Worm (Caenorhabditis elegans) whole organism, early embryonic: ENCODE results near the gene C16A3.2.

Experiments
- B0310.2 ChIP-seq: sonication (generic microtip); optimal IDR thresholded peaks from 2 replicates; lab custom pipeline; 2016; ENCODE audit warnings: mild to moderate bottlenecking, missing genetic modification characterization, missing compliant biosample characterization
- F13C5.2 ChIP-seq: sonication (generic microtip); optimal IDR thresholded peaks from 2 replicates; lab custom pipeline; 2017; ENCODE audit warnings: mild to moderate bottlenecking, missing genetic modification characterization, inconsistent platforms, missing compliant biosample characterization
- aly-1 ChIP-seq: sonication (generic microtip); optimal IDR thresholded peaks from 2 replicates; lab custom pipeline; 2016; ENCODE audit warnings: missing genetic modification characterization, missing compliant biosample characterization
- ama-1 ChIP-seq: fragments of 150-350 bp; optimal IDR thresholded peaks from 2 replicates; lab custom pipeline; 2014
- ceh-13 ChIP-seq: fragments of 200-800 bp; sonication (Bioruptor generic); optimal IDR thresholded peaks from 2 replicates; lab custom pipeline; 2018; ENCODE audit warnings: mild to moderate bottlenecking, missing genetic modification characterization, missing compliant biosample characterization
- ceh-36 ChIP-seq: sonication (generic microtip); optimal IDR thresholded peaks from 2 replicates; lab custom pipeline; 2016; ENCODE audit warnings: missing genetic modification characterization, inconsistent platforms, missing compliant biosample characterization
- ets-7 ChIP-seq: sonication (generic microtip); optimal IDR thresholded peaks from 2 replicates; lab custom pipeline; 2016; ENCODE audit warnings: missing genotype, missing genetic modification characterization, missing compliant biosample characterization
- flt-1 ChIP-seq: fragments of 200-800 bp; sonication (Bioruptor generic); IDR thresholded peaks from 2 replicates; pipeline ENCODE4 v1.3.6; 2022; ENCODE audit warnings: missing genetic modification characterization, missing compliant biosample characterization
- hmbx-1 ChIP-seq: sonication (generic microtip); optimal IDR thresholded peaks from 2 replicates; lab custom pipeline; 2016; ENCODE audit warnings: mild to moderate bottlenecking, missing genetic modification characterization, missing compliant biosample characterization
- hmg-4 ChIP-seq: fragments of 200-800 bp; sonication (Bioruptor generic); optimal IDR thresholded peaks from 2 replicates; lab custom pipeline; 2018; ENCODE audit warnings: mild to moderate bottlenecking, missing genetic modification characterization, missing compliant biosample characterization
- hnd-1 ChIP-seq: sonication (generic microtip); optimal IDR thresholded peaks from 2 replicates; lab custom pipeline; 2016; ENCODE audit warnings: missing genetic modification characterization, missing compliant biosample characterization
- pes-1 ChIP-seq: fragments of 200-800 bp; sonication (Bioruptor generic); IDR thresholded peaks from 2 replicates; pipeline ENCODE4 v1.3.6; 2022; ENCODE audit warnings: missing genetic modification reagents, missing genetic modification characterization, missing compliant biosample characterization
- scrt-1 ChIP-seq: fragments of 200-800 bp; sonication (Bioruptor generic); IDR thresholded peaks from 2 replicates; pipeline ENCODE4 v1.3.6; 2022; ENCODE audit warnings: missing genetic modification characterization, missing compliant biosample characterization
- sea-1 ChIP-seq: fragments of 200-800 bp; sonication (Bioruptor generic); conservative IDR thresholded peaks from 2 replicates; pipeline ENCODE4 v1.3.6; 2022; ENCODE audit warnings: missing genetic modification characterization, missing compliant biosample characterization
- tbx-11 ChIP-seq: fragments of 200-800 bp; sonication (Bioruptor generic); IDR thresholded peaks from 2 replicates; pipeline ENCODE4 v1.3.6; 2022; ENCODE audit warnings: missing genetic modification characterization, missing compliant biosample characterization
- tbx-37 ChIP-seq: fragments of 200-800 bp; sonication (Bioruptor generic); conservative IDR thresholded peaks from 2 replicates; pipeline ENCODE4 v1.3.6; 2022; ENCODE audit warnings: missing genetic modification reagents, missing genetic modification characterization, missing compliant biosample characterization
- tra-4 ChIP-seq: sonication (generic microtip); optimal IDR thresholded peaks from 2 replicates; lab custom pipeline; 2017; ENCODE audit warnings: missing genetic modification characterization, missing compliant biosample characterization

C16A3.2 gene

DNA sequence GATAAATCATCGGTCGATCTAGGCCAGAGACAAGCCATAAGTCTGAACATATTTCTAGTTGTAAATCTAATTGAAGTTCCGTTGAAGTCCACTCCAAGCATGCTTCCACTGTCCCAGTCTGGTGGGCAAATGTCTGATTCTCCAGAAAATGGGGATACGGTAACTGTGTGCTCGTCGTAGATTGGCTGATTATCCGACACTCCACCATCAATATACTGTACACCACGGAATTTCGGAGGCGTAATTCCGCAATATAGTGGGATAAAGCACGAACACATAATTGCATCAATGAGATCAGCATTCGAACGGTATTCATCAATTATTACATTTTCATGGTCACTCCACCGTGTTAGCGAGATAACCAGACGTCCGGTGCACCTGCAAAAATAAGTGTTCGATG is 28.6 kb downstream of the C16A3.2 start:
- TF ChIP-seq tbx-11 (GFP tag; lab: Robert Waterston, UW) (no peak), F13C5.2 (tag; lab: Kevin White, UChicago) (no peak), ama-1 (lab: Kevin White, UChicago) (no peak), ceh-36 (tag; lab: Kevin White, UChicago) (no peak), hmg-4 (GFP tag; lab: Kevin White, UChicago) (no peak), hnd-1 (no peak), aly-1 (tag; lab: Kevin White, UChicago) (no peak), scrt-1 (GFP tag; lab: Robert Waterston, UW) (no peak), ceh-13 (GFP tag; lab: Kevin White, UChicago) (no peak), tra-4 (tag; lab: Kevin White, UChicago) (no peak), tbx-37 (GFP tag; lab: Robert Waterston, UW) (no peak), sea-1 (no peak), pes-1 (no peak)

DNA sequence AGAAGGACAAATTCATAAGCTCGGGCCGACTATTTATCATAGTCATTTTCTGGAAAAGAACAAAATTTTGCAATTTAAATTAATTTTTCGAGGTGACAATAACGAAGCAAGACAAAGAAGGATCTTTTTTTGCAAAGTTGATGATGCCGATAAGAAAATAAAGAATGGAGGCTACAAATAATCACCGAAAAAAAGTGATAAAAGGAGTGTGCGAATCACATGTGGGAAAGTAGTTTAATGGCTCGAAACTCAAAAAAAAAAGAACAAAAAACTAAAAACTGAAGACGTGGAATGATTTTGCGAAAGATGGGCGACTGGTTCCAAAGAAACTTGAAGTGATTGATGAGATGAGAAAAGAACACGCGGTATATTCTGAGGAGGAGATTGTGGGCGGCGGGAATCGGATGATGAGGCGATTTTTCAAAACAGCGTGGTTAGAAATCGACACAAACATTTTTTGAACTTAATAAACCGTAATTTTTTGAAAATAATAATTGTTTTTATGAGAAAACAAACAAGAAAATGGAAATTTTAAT is 29.8 kb downstream of the C16A3.2 start, which contains the start of gene atgl-1:
Gene atgl-1 (minus strand): TSS at position 51 of the 536 bp plus-strand sequence.
- no peak for TF ChIP-seq tra-4 (tag; lab: Kevin White, UChicago)

DNA sequence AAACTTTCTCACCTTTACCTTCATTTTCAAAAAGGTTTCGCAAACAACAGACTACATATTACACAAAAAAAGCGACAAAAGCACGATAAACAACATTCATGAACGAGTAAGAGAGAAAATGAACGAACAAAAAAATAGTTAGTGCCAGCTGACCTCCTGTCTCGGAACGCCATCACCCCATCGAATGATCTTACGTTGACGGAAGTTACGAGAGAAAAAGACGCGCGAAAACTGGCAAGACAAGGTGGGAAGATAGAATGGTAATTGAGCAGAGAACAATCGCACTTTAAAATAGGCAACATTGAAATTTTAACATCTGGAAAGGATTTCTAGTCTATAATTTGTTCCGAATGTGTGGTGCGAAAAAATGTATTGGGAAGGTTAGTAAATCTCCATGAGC is 30.6 kb downstream of the C16A3.2 start:
- TF ChIP-seq hmg-4 (GFP tag; lab: Kevin White, UChicago) = no peak
- no peak for TF ChIP-seq pes-1
- no peak for TF ChIP-seq tbx-11 (GFP tag; lab: Robert Waterston, UW)
- no peak for TF ChIP-seq flt-1
- no peak for TF ChIP-seq aly-1 (tag; lab: Kevin White, UChicago)
- no peak for TF ChIP-seq sea-1
- no peak for TF ChIP-seq tbx-37 (GFP tag; lab: Robert Waterston, UW)
- TF ChIP-seq scrt-1 (GFP tag; lab: Robert Waterston, UW) = no peak
- TF ChIP-seq hmbx-1 = no peak
- TF ChIP-seq F13C5.2 (tag; lab: Kevin White, UChicago) = no peak
- TF ChIP-seq tra-4 (tag; lab: Kevin White, UChicago) = no peak

DNA sequence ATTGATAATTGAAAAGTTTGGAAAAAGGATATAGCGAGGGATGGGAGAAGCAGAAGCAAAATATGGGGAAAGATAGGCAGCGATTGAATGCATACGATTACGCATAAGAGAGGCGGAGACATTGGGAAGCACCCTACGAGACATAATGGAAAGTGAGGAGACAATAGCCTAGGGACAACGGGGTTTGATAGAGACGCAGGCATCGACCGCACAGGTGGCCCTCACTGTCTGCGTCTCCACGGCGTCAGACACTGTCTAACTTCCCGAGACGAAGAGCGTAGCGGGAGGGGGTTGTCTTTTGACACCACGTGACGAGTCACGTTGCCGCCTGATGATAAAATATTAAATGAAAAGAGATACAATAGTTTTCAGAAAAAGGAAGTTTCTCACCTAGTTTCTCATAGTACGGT is 31.4 kb downstream of the C16A3.2 start:
- no peak for TF ChIP-seq aly-1 (tag; lab: Kevin White, UChicago)
- TF ChIP-seq tbx-37 (GFP tag; lab: Robert Waterston, UW) = no peak
- no peak for TF ChIP-seq B0310.2 (tag; lab: Kevin White, UChicago)
- no peak for TF ChIP-seq scrt-1 (GFP tag; lab: Robert Waterston, UW)
- no peak for TF ChIP-seq ceh-36 (tag; lab: Kevin White, UChicago)

DNA sequence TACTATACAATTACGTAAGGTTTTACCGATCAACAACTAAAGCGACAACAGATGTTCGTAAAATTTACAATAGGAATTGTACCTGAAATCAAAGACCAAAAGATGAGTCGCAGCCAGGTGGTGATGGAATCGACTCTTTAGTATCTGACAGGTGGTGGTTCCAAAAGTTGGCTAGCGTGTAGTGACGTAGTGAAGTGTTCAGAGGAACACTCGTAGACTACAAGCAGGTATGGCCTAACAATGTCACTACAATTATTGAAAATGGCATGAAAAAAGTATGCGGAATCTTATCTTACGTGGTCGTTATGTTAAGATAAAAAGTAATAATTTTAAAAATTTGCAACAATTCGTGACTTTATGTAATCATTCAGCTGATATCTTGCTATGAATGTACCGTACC is 31.8 kb downstream of the C16A3.2 start:
- no peak for TF ChIP-seq hmbx-1
- TF ChIP-seq tbx-11 (GFP tag; lab: Robert Waterston, UW) = no peak
- no peak for TF ChIP-seq flt-1
- TF ChIP-seq tra-4 (tag; lab: Kevin White, UChicago) = no peak
- TF ChIP-seq ets-7 (tag; lab: Kevin White, UChicago) = no peak
- TF ChIP-seq sea-1 = no peak
- no peak for TF ChIP-seq aly-1 (tag; lab: Kevin White, UChicago)
- TF ChIP-seq pes-1 = no peak
- no peak for TF ChIP-seq B0310.2 (tag; lab: Kevin White, UChicago)
- no peak for TF ChIP-seq ceh-36 (tag; lab: Kevin White, UChicago)
- TF ChIP-seq hmg-4 (GFP tag; lab: Kevin White, UChicago) = no peak
- TF ChIP-seq ama-1 (lab: Kevin White, UChicago) = no peak
- TF ChIP-seq F13C5.2 (tag; lab: Kevin White, UChicago) = no peak
- TF ChIP-seq tbx-37 (GFP tag; lab: Robert Waterston, UW) = no peak

DNA sequence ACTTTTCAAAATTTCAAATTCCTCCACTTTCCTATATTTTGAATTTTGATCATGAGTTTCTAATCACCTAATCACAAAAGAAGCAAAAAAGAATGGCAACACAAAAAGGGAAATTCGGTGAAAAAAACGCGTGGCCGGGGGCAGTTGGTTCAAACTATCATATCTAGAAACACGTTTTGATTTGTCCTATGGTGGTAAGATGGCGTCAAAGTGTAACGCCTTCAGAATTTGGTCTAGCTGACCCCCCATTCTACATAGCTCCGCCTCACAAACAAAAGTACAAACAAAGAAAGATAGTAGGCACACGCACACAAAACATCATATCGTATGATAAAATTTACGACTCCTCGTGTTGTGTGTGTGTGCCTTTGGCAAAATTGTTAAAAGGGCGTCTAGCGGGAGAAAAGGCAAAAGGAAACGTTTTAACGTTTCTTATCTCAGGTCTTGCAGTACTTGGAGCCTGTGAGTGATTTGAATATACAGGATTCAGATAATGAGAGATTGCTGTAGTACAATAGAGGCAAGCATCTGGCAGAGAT is 32.4 kb downstream of the C16A3.2 start:
- TF ChIP-seq hmg-4 (GFP tag; lab: Kevin White, UChicago) = no peak
- no peak for TF ChIP-seq F13C5.2 (tag; lab: Kevin White, UChicago)
- TF ChIP-seq aly-1 (tag; lab: Kevin White, UChicago) = no peak
- TF ChIP-seq hmbx-1 = no peak
- no peak for TF ChIP-seq tra-4 (tag; lab: Kevin White, UChicago)
- no peak for TF ChIP-seq tbx-11 (GFP tag; lab: Robert Waterston, UW)
- TF ChIP-seq pes-1 = no peak
- TF ChIP-seq sea-1 = no peak
- no peak for TF ChIP-seq ceh-36 (tag; lab: Kevin White, UChicago)
- no peak for TF ChIP-seq tbx-37 (GFP tag; lab: Robert Waterston, UW)
- no peak for TF ChIP-seq ama-1 (lab: Kevin White, UChicago)
- TF ChIP-seq hnd-1 = no peak
- no peak for TF ChIP-seq flt-1
- TF ChIP-seq ceh-13 (GFP tag; lab: Kevin White, UChicago) = no peak
- TF ChIP-seq ets-7 (tag; lab: Kevin White, UChicago) = no peak
- no peak for TF ChIP-seq B0310.2 (tag; lab: Kevin White, UChicago)
- TF ChIP-seq scrt-1 (GFP tag; lab: Robert Waterston, UW) = no peak

DNA sequence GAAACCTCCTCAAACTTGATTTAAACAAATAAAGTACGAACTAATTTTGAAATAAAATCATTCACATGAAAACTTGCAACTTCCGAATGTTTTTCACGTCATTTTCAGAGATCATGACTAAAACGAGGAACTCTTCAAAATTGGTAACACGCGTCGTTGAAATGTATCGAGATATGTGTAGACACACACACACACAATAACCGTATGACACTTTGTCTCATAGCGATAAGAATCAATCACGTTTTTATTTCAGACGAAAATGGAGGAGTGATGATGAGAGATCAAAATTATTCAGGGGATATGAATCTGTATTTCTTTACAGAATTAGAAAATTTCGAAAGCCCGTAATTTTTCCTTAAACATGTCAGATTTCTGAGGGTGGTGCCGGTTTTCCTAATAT is 33.1 kb downstream of the C16A3.2 start:
- TF ChIP-seq flt-1 (no peak), scrt-1 (GFP tag; lab: Robert Waterston, UW) (no peak), tbx-11 (GFP tag; lab: Robert Waterston, UW) (no peak), hnd-1 (no peak), tbx-37 (GFP tag; lab: Robert Waterston, UW) (no peak), ceh-36 (tag; lab: Kevin White, UChicago) (no peak), pes-1 (no peak), B0310.2 (tag; lab: Kevin White, UChicago) (no peak), ama-1 (lab: Kevin White, UChicago) (no peak)

DNA sequence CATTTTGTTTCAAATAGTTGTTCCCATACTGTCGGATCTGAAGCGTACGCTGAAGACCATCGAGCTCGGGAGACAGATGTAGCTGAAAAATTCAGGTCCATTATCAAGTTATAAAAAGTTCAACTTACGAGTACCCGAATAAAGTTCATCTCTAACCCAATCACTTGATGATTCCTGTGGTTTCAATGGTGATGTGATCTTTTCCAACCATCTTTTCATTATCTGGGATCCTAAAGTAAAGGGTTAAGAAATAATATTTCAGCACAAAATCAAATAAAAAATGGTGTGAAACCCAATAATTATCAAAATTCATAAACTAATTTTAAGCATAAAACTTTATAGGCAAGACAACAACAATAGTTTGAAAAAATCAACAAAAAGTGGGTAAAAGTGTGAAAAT is 37.6 kb downstream of the C16A3.2 start, which contains the start of gene C05D11.8:
Gene C05D11.8 (minus strand): TSS at position 101 of the 400 bp plus-strand sequence.
- TF ChIP-seq hmbx-1 (no peak), F13C5.2 (tag; lab: Kevin White, UChicago) (no peak), B0310.2 (tag; lab: Kevin White, UChicago) (no peak), scrt-1 (GFP tag; lab: Robert Waterston, UW) (no peak), tbx-37 (GFP tag; lab: Robert Waterston, UW) (no peak), ets-7 (tag; lab: Kevin White, UChicago) (no peak), hmg-4 (GFP tag; lab: Kevin White, UChicago) (no peak), aly-1 (tag; lab: Kevin White, UChicago) (no peak), hnd-1 (no peak), sea-1 (no peak), ceh-13 (GFP tag; lab: Kevin White, UChicago) (no peak), tbx-11 (GFP tag; lab: Robert Waterston, UW) (no peak)
